Worm (Caenorhabditis elegans): ENCODE measurements around the gene F26F4.6.

F26F4.6 gene

DNA sequence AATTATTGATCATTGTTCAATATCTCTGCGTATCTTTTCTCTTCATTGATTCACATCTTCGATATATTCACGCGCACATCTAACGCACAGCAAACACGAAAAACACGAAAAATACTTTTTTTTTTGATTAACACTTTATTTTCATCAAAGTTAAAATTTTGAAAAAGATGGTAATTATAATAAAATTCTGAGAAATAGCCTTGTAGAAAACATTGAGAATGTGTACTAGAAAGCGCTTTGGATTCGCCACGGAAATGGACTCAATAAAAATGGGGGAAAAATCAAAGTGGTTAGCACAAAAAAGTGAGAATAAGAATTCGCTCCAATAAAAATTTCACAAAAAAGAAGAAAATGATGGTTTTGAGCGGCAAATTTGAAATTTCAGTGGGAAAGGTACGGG lies at the start of gene F26F4.6:
TSS of gene F26F4.6 (minus strand) at position 101 of the 400 bp plus-strand sequence.
- TF ChIP-seq ztf-22 (GFP tag; optimal IDR thresholded peaks at IDR 0.05) (no peak), Y56A3A.18 (GFP tag; IDR thresholded peaks at IDR 0.05) (no peak), F55B11.4 (tag; optimal IDR thresholded peaks at IDR 0.05; ENCODE audit: borderline replicate concordance, insufficient read depth) (no peak), ekl-4 (GFP tag; IDR thresholded peaks at IDR 0.05) (no peak), chd-7 (tag; optimal IDR thresholded peaks at IDR 0.05) (no peak), him-1 (tag; optimal IDR thresholded peaks at IDR 0.05) (no peak), snpc-4 (GFP tag; optimal IDR thresholded peaks at IDR 0.05) (no peak), snpc-4 (tag; optimal IDR thresholded peaks at IDR 0.05) (no peak)

DNA sequence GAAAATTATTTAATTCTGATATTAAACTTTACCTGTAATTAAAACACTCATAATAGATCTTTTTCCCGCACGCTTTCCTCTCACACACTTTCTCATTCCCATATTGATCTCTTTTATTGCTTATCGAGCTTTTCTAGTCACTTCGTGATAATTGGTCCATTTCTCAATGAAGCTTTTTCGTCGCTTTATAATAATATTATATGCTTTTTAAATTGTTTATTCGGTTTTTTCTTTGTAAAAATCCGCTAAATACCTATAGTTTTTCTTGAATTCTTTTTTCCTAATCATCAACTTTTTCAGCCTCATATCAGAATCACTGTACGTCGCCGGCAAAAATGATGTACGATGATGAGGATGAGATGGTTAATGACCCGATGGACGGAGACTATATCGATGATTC lies 45.8 kb upstream of the F26F4.6 start, which contains the start of gene rpb-2:
TSS of gene rpb-2 (plus strand) at position 301 of the 400 bp plus-strand sequence.
- TF ChIP-seq F55B11.4 (tag; optimal IDR thresholded peaks at IDR 0.05; ENCODE audit: borderline replicate concordance, insufficient read depth), result no peak
- 0 out of 2 replicates have a peak, but pooled peaks have one; percentile 17 for TF ChIP-seq Y53G8AR.9 (GFP tag; conservative IDR thresholded peaks at IDR 0.05)
- TF ChIP-seq dox-1 (GFP tag; IDR thresholded peaks at IDR 0.05), result no peak
- no peak for TF ChIP-seq F39B2.1 (GFP tag; IDR thresholded peaks at IDR 0.05)

DNA sequence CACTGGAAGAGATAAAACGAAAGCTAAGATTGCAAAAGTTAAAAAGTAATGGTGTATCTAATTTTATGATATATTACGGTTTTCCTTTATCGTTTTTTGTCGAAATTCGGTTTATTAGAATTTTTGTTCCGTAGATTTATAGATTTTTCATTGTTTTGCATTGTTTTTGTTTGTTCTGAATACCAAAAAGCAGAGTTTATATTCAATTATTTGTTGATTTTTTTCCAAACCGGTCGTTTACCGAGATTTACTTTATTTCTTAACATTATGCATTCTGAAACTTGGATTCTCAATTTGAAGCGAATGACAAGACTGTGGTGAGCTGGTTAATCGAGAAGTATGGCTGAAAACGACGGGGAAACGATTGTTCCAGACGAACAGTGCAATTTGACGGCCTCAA lies 43.6 kb upstream of the F26F4.6 start, which contains the start of gene fsn-1:
TSS of gene fsn-1 (plus strand) at position 301 of the 400 bp plus-strand sequence.
- no peak for TF ChIP-seq dpl-1 (GFP tag; optimal IDR thresholded peaks at IDR 0.05)
- 0 out of 2 replicates have a peak, but pooled peaks have one; percentile 37 for TF ChIP-seq madf-6 (GFP tag; IDR thresholded peaks at IDR 0.05)
- no peak for TF ChIP-seq unc-62 (GFP tag; optimal IDR thresholded peaks at IDR 0.05)
- no peak for TF ChIP-seq bed-2 (GFP tag; IDR thresholded peaks at IDR 0.05)
- no peak for TF ChIP-seq nhr-27 (tag; optimal IDR thresholded peaks at IDR 0.05)
- no peak for TF ChIP-seq chd-7 (tag; optimal IDR thresholded peaks at IDR 0.05)
- no peak for TF ChIP-seq rcor-1 (GFP tag; IDR thresholded peaks at IDR 0.05)
- TF ChIP-seq lin-40 (tag; optimal IDR thresholded peaks at IDR 0.05), result no peak
- no peak for TF ChIP-seq nhr-120 (GFP tag; IDR thresholded peaks at IDR 0.05)
- TF ChIP-seq hrde-1 (tag; optimal IDR thresholded peaks at IDR 0.05; ENCODE audit: borderline replicate concordance), result no peak
- TF ChIP-seq madf-8 (GFP tag; conservative IDR thresholded peaks at IDR 0.05), result no peak
- TF ChIP-seq Y53G8AR.9 (GFP tag; conservative IDR thresholded peaks at IDR 0.05), result 0 out of 2 replicates have a peak, but pooled peaks have one; percentile 21
- TF ChIP-seq ztf-18 (tag; optimal IDR thresholded peaks at IDR 0.05), result no peak
- no peak for TF ChIP-seq B0019.2 (GFP tag; conservative IDR thresholded peaks at IDR 0.05)

DNA sequence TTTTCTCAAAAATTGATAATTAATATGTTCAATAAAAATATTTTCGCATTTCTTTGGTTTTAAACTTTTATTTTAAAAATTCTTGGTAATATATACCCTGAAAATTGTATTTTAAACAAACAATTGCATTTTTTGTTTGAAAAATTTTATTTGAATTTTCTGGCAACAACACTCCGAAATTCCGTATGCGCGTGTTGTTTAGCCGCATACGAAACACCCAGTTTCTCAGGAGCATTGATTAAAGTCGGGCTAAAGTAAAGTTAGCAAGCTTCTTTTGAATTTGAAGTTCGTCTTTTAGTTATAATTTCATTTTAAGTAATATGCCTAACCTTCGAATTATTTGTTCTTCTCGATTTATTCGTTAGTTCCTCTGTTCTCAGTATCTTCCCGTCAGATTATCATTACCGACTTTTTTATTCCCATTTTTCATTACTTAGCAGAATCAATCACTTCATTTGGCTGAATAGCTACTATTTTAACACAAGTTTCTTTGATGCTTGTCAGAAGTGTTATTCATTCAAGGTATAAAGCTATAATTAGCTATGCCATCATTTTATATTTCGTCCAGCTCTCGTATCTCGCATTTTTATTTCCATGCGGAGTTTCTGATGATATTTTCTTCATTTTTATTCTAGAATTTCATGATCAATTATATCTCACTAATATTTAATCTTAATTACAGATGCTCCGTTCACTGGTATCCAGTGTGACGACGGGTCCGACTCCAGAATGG lies 41.6 kb upstream of the F26F4.6 start, which contains the start of gene mrps-18C:
TSS of gene mrps-18C (plus strand) at position 683 of the 733 bp plus-strand sequence.
- no peak for TF ChIP-seq ceh-58 (GFP tag; IDR thresholded peaks at IDR 0.05)
- peak; percentile 92 for TF ChIP-seq attf-3 (GFP tag; conservative IDR thresholded peaks at IDR 0.05)
- peak; percentile 4 for TF ChIP-seq efl-1 (GFP tag; optimal IDR thresholded peaks at IDR 0.05)

DNA sequence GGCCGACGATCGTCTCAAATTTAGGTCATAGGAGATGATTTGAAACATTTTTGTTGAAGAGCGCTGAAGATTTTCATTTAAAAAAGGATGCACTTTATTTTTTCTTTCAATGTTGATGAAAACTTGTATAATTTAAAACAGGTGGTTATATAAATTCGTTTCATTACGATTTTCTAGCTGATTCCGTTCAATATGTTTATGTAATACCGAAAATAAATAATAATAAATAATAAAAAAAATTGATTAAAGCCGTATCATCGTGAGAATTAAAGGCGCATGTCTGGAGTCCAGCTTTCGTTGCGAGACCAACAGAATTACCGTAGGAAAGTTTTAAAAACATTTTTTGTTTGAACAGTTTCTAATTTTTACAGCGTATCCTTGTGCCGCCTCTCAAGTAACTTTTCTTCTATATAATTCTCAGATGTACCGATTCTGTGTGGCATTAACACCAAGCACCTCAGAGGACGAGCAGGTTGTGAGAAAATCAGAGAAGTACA lies 38.8 kb upstream of the F26F4.6 start, which contains the start of the genes C26E6.12 and eri-9:
TSS of gene C26E6.12 (minus strand) at position 51 of the 497 bp plus-strand sequence.
TSS of gene eri-9 (plus strand) at position 248 of the 497 bp plus-strand sequence.
- TF ChIP-seq somi-1 (GFP tag; optimal IDR thresholded peaks at IDR 0.05) (no peak), lsl-1 (GFP tag; optimal IDR thresholded peaks at IDR 0.05) (peak; percentile 66), F33H1.4 (GFP tag; IDR thresholded peaks at IDR 0.05) (peak; percentile 56; the same call in 1 of the 2 replicates)
